Fruit fly (Drosophila melanogaster): Measurements from ENCODE around the gene tgo.

tgo gene

DNA sequence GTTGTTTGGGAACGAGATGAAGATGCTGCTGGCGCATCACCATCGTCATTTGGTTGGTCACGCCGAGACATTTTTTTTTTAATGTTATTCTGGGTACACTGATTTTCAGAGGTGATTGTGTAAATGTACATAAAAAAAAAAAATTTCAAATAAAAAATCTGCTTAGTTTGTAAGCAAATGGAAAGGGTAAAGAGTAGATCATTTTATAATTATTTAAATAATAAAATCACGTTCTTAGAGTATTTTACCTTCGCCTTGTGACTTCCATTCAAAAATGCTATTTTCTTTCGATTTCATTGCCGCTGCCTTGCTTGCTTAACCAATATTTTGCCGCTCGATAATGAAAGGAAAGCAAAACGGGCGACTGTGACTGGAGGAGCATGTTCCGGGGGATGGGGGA is 41.1 kb downstream of the tgo start (continued):
- TF ChIP-seq CG17385 (GFP tag; optimal IDR thresholded peaks at IDR 0.05), result peak; percentile 16
- TF ChIP-seq CG4707 (GFP tag; optimal IDR thresholded peaks at IDR 0.05), result peak; percentile 8
- TF ChIP-seq ind (GFP tag; optimal IDR thresholded peaks at IDR 0.05), result no peak
- TF ChIP-seq ssp (GFP tag; IDR thresholded peaks at IDR 0.05), result peak; percentile 42
- peak; percentile 52; the same call in 1 of the 2 replicates for TF ChIP-seq CG17328 (GFP tag; IDR thresholded peaks at IDR 0.05)
- TF ChIP-seq CG10979 (tag; optimal IDR thresholded peaks at IDR 0.05), result peak; percentile 67
- TF ChIP-seq lmd (GFP tag; IDR thresholded peaks at IDR 0.05), result peak; percentile 34; the same call in 1 of the 2 replicates
- no peak for TF ChIP-seq CG8281 (tag; optimal IDR thresholded peaks at IDR 0.05)
- TF ChIP-seq CG15011 (GFP tag; optimal IDR thresholded peaks at IDR 0.05), result no peak
- TF ChIP-seq D (optimal IDR thresholded peaks at IDR 0.05), result no peak
- TF ChIP-seq D (GFP tag; optimal IDR thresholded peaks at IDR 0.05), result peak; percentile 50
- peak; percentile 35 for TF ChIP-seq corto (GFP tag; optimal IDR thresholded peaks at IDR 0.05)
- no peak for TF ChIP-seq MESR4 (GFP tag; optimal IDR thresholded peaks at IDR 0.05)
- peak; percentile 75 for TF ChIP-seq Sox102F (GFP tag; optimal IDR thresholded peaks at IDR 0.05)
- TF ChIP-seq so (GFP tag; IDR thresholded peaks at IDR 0.05), result peak; percentile 42; the same call in 1 of the 3 replicates
- TF ChIP-seq Sox100B (GFP tag; optimal IDR thresholded peaks at IDR 0.05), result peak; percentile 13
- peak; percentile 70 for TF ChIP-seq tgo (GFP tag; IDR thresholded peaks at IDR 0.05)
- TF ChIP-seq CG9876 (GFP tag; optimal IDR thresholded peaks at IDR 0.05), result no peak
- peak in 1 of 3 experiments; percentile 12 for TF ChIP-seq lola (GFP tag; optimal IDR thresholded peaks at IDR 0.05)
- peak; percentile 22; the same call in 1 of the 2 replicates for TF ChIP-seq CG1024 (GFP tag; IDR thresholded peaks at IDR 0.05)
- TF ChIP-seq CG2678 (tag; optimal IDR thresholded peaks at IDR 0.05), result peak; percentile 64
- TF ChIP-seq Atf-2 (GFP tag; optimal IDR thresholded peaks at IDR 0.05), result no peak
- peak; percentile 79 for TF ChIP-seq Blimp-1 (GFP tag; optimal IDR thresholded peaks at IDR 0.05)
- TF ChIP-seq dmrt99B (tag; optimal IDR thresholded peaks at IDR 0.05), result peak; percentile 72
- TF ChIP-seq CG34422 (GFP tag; IDR thresholded peaks at IDR 0.05), result peak; percentile 30; the same call in 1 of the 3 replicates
- peak; percentile 14 for TF ChIP-seq CG9437 (GFP tag; optimal IDR thresholded peaks at IDR 0.05)
- no peak for TF ChIP-seq CG12942 (GFP tag; optimal IDR thresholded peaks at IDR 0.05)
- no peak for TF ChIP-seq slou (GFP tag; optimal IDR thresholded peaks at IDR 0.05)
- peak; percentile 40 for TF ChIP-seq sisA (GFP tag; IDR thresholded peaks at IDR 0.05)
- TF ChIP-seq CG10462 (GFP tag; optimal IDR thresholded peaks at IDR 0.05), result no peak
- TF ChIP-seq CG14441 (GFP tag; IDR thresholded peaks at IDR 0.05), result 0 out of 2 replicates have a peak, but pooled peaks have one; percentile 40
- no peak for TF ChIP-seq run (tag; optimal IDR thresholded peaks at IDR 0.05)
- TF ChIP-seq HLHmδ (GFP tag; optimal IDR thresholded peaks at IDR 0.05), result no peak
- peak; percentile 14 for TF ChIP-seq CG1602 (GFP tag; optimal IDR thresholded peaks at IDR 0.05)
- TF ChIP-seq B-H1 (GFP tag; IDR thresholded peaks at IDR 0.05), result peak; percentile 24; the same call in 1 of the 3 replicates
- no peak for TF ChIP-seq CG10431 (GFP tag; optimal IDR thresholded peaks at IDR 0.05)
- TF ChIP-seq Xrp1 (GFP tag; IDR thresholded peaks at IDR 0.05), result peak; percentile 71
- peak; percentile 53; the same call in 1 of the 2 replicates for TF ChIP-seq Awh (GFP tag; IDR thresholded peaks at IDR 0.05)
- TF ChIP-seq aop (GFP tag; IDR thresholded peaks at IDR 0.05), result no peak
- peak; percentile 22 for TF ChIP-seq CG14710 (tag; optimal IDR thresholded peaks at IDR 0.05)
- TF ChIP-seq ara (GFP tag; IDR thresholded peaks at IDR 0.05), result peak; percentile 53; the same call in 1 of the 2 replicates
- TF ChIP-seq CG13123 (GFP tag; optimal IDR thresholded peaks at IDR 0.05), result peak; percentile 8
- TF ChIP-seq CG2120 (GFP tag; optimal IDR thresholded peaks at IDR 0.05), result no peak
- TF ChIP-seq CkIIα-i1 (GFP tag; IDR thresholded peaks at IDR 0.05), result no peak
- no peak for TF ChIP-seq CG17912 (GFP tag; optimal IDR thresholded peaks at IDR 0.05)
- no peak for TF ChIP-seq CG17186 (GFP tag; optimal IDR thresholded peaks at IDR 0.05)
- TF ChIP-seq CG7357 (GFP tag; IDR thresholded peaks at IDR 0.05), result peak; percentile 34; the same call in 1 of the 3 replicates
- peak; percentile 35 for TF ChIP-seq CG10267 (tag; optimal IDR thresholded peaks at IDR 0.05)
- TF ChIP-seq Rfx (GFP tag; IDR thresholded peaks at IDR 0.05), result no peak
- 0 out of 2 replicates have a peak, but pooled peaks have one; percentile 37 for TF ChIP-seq CG5953 (GFP tag; IDR thresholded peaks at IDR 0.05)
- no peak for TF ChIP-seq caup (GFP tag; optimal IDR thresholded peaks at IDR 0.05; ENCODE audit: severe bottlenecking)

All from whole organism, embryonic.